Worm (Caenorhabditis elegans): Measurements from ENCODE around the gene btb-19.

DNA sequence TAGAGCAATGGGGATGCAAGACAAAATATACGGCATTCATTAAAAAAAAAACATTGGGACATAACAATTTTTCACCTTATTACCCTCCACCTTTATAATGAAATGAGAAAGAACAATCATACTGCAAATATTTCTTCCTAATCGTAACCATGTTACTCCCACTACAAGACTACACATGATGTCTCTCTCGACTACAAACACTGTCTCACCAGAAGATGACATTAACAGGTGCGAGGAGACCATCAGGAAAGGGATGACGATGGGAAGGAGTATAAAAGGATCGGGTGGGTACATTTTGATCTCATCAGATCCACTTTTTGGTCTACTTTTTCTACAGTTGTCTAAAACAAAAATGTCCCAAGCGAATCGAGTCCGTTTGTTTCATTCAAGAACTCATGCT lies 24.1 kb downstream of the btb-19 start, which contains the start of gene dhs-8:
- no peak for TF ChIP-seq tbx-11 (GFP tag; IDR thresholded peaks at IDR 0.05)
- no peak for TF ChIP-seq F13C5.2 (tag; optimal IDR thresholded peaks at IDR 0.05)
- TF ChIP-seq ama-1 (optimal IDR thresholded peaks at IDR 0.05), result no peak
- TF ChIP-seq scrt-1 (GFP tag; IDR thresholded peaks at IDR 0.05), result no peak
- no peak for TF ChIP-seq aly-1 (tag; optimal IDR thresholded peaks at IDR 0.05)
- TF ChIP-seq ceh-36 (tag; optimal IDR thresholded peaks at IDR 0.05), result no peak
- TF ChIP-seq hmbx-1 (tag; optimal IDR thresholded peaks at IDR 0.05), result no peak

All from whole organism, early embryonic.